Fruit fly (Drosophila melanogaster) whole organism: ENCODE results near the gene CG16717.

Source experiments
- CG8478 ChIP-seq: fragments of >200 bp; optimal IDR thresholded peaks from 2 replicates; lab custom pipeline; 2018; ENCODE audit warnings: inconsistent platforms
- Dll ChIP-seq: fragments of >200 bp; optimal IDR thresholded peaks from 2 replicates; lab custom pipeline; 2017
- EcR ChIP-seq, 2 experiments: fragments of >200 bp; optimal IDR thresholded peaks; 2 replicates each; lab custom pipeline; 2017; ENCODE audit warnings: missing biosample characterization in 2 of 2, missing genetic modification characterization in 2 of 2, missing genetic modification reagents in 2 of 2
- pan ChIP-seq: fragments of >200 bp; optimal IDR thresholded peaks from 2 replicates; lab custom pipeline; 2017
- psq ChIP-seq: fragments of >200 bp; optimal IDR thresholded peaks from 2 replicates; lab custom pipeline; 2017

DNA sequence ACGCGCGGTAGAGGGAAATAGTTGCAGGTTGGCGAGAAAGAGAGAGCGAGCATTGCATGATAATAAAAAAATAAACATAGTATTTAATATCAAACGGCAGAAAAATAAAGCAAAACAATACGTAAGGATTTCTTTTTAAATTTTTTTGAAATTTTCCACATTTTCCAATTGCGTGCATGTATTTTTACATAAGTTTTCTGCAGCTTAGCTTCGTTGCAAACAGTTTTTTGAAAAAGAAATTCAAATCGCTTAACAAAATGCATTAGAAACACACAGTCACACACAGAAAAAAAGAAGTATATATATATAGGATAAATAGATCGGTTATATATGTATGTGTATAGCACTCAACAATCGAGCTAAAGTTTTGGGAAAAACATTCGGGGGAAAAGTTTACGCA lies 9.7 kb downstream of the CG16717 start:
- TF ChIP-seq EcR (GFP tag; optimal IDR thresholded peaks at IDR 0.05; lab: Kevin White, UChicago) (no peak), CG8478 (lab: Kevin White, UChicago) (no peak), Dll (lab: Kevin White, UChicago) (no peak), pan (lab: Kevin White, UChicago) (no peak), psq (lab: Kevin White, UChicago) (no peak)
